Fruit fly (Drosophila melanogaster): ENCODE measurements around the gene CG34258.

DNA sequence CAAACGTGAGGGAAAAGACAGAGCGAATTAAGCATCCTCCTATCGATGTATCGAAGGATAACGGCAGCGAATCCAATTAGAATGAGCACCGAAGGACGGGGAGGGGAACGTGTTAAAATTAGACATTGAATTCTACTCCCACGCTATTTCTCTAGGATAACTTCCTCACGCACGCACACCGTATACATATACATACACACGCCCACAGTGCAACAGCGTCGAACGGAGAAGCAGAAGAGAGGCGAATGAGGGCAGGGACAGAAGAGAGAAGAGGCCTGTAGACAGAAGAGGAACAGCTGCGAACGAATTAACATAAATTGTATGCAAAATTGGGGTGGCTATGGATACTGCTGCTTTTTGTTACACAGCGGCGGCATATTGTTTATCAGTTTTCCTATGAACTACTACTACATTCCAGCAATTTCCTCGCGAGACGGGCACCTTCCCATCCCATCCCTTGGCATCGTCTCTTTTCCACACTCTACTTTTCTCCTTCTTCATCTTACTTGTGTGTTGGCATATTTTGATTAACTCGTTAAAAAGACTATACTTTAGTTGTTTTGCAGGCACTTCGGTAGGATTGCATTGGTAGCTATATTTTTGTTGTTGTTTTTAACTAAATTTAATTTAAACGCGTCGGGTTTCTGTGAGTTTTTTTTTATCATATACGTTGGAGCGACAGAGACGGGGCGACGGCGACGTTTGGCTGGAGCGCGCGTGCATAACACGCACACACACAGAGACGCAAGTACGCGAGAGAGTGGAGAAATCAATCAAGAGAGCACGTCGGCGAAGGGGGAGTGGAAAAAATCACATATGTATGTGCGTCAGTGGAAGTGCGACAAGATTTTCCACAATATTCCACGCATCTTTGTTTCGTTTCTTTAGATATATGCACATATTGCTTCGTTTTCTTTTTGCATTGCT is 43.3 kb downstream of the CG34258 start:
- TF ChIP-seq CG1620 (GFP tag; optimal IDR thresholded peaks at IDR 0.05) (no peak), CG14711 (tag; optimal IDR thresholded peaks at IDR 0.05) (no peak), CG12768 (GFP tag; optimal IDR thresholded peaks at IDR 0.05) (peak; percentile 9), CG7045 (GFP tag; optimal IDR thresholded peaks at IDR 0.05) (no peak), kay (GFP tag; ENCODE audit: borderline replicate concordance) (no peak), cic (GFP tag; optimal IDR thresholded peaks at IDR 0.05) (peak; percentile 71), CG33017 (tag; optimal IDR thresholded peaks at IDR 0.05) (peak; percentile 30)
